Worm (Caenorhabditis elegans): ENCODE data around the gene ztf-22.
A peak's percentile ranks its signal among the peaks of the same experiment; 100 is the strongest.

The ztf-22 gene

ce11 chrII:13299166-13299805 lies 13.7 kb upstream of the ztf-22 start:
- TF ChIP-seq elt-2 (tag; optimal IDR thresholded peaks at IDR 0.05) (peak; percentile 97), lsy-12 (tag; optimal IDR thresholded peaks at IDR 0.05) (no peak), jun-1 (tag; optimal IDR thresholded peaks at IDR 0.05) (peak; percentile 25), pqm-1 (tag; optimal IDR thresholded peaks at IDR 0.05) (peak; percentile 91), pha-4 (tag; optimal IDR thresholded peaks at IDR 0.05) (peak; percentile 59), nhr-237 (tag; optimal IDR thresholded peaks at IDR 0.05) (no peak), fkh-2 (tag; optimal IDR thresholded peaks at IDR 0.05) (no peak), nfya-1 (tag; optimal IDR thresholded peaks at IDR 0.05; ENCODE audit: insufficient read depth) (peak; percentile 2)

ce11 chrII:13298534-13298933 lies 12.9 kb upstream of the ztf-22 start:
- TF ChIP-seq pqm-1 (tag; optimal IDR thresholded peaks at IDR 0.05) (peak; percentile 98), nhr-12 (tag; optimal IDR thresholded peaks at IDR 0.05) (no peak), skn-1 (tag; optimal IDR thresholded peaks at IDR 0.05) (peak; percentile 62), ama-1 (optimal IDR thresholded peaks at IDR 0.05) (peak; percentile 54), elt-3 (tag; optimal IDR thresholded peaks at IDR 0.05) (no peak), pha-4 (tag; optimal IDR thresholded peaks at IDR 0.05) (peak; percentile 38), jun-1 (tag; optimal IDR thresholded peaks at IDR 0.05) (peak; percentile 7), snpc-4 (tag; optimal IDR thresholded peaks at IDR 0.05) (peak; percentile 15), elt-2 (tag; optimal IDR thresholded peaks at IDR 0.05) (peak; percentile 99), fkh-2 (tag; optimal IDR thresholded peaks at IDR 0.05) (no peak), fos-1 (tag; optimal IDR thresholded peaks at IDR 0.05) (no peak), R02D3.7 (tag; optimal IDR thresholded peaks at IDR 0.05) (peak; percentile 7), hmg-11 (tag; optimal IDR thresholded peaks at IDR 0.05) (no peak)

ce11 chrII:13297935-13298334 lies 12.3 kb upstream of the ztf-22 start:
- TF ChIP-seq jun-1 (tag; optimal IDR thresholded peaks at IDR 0.05), result no peak
- TF ChIP-seq pqm-1 (tag; optimal IDR thresholded peaks at IDR 0.05), result no peak
- TF ChIP-seq fkh-2 (tag; optimal IDR thresholded peaks at IDR 0.05), result no peak
- TF ChIP-seq egl-5 (tag; optimal IDR thresholded peaks at IDR 0.05), result no peak
- TF ChIP-seq unc-62 (GFP tag; optimal IDR thresholded peaks at IDR 0.05), result no peak
- no peak for TF ChIP-seq daf-12 (tag; optimal IDR thresholded peaks at IDR 0.05)
- no peak for TF ChIP-seq R02D3.7 (tag; optimal IDR thresholded peaks at IDR 0.05)
- no peak for TF ChIP-seq mml-1 (tag; optimal IDR thresholded peaks at IDR 0.05)
- TF ChIP-seq snpc-4 (tag; optimal IDR thresholded peaks at IDR 0.05), result no peak
- no peak for TF ChIP-seq tbx-2 (tag; optimal IDR thresholded peaks at IDR 0.05)
- no peak for TF ChIP-seq lin-15B (tag; optimal IDR thresholded peaks at IDR 0.05)
- no peak for TF ChIP-seq fkh-10 (GFP tag; optimal IDR thresholded peaks at IDR 0.05)
- no peak for TF ChIP-seq nhr-43 (tag; optimal IDR thresholded peaks at IDR 0.05; ENCODE audit: poor library complexity, severe bottlenecking)
- no peak for TF ChIP-seq nfya-1 (tag; optimal IDR thresholded peaks at IDR 0.05; ENCODE audit: insufficient read depth)
- no peak for TF ChIP-seq ztf-4 (tag; optimal IDR thresholded peaks at IDR 0.05)
- no peak for TF ChIP-seq ama-1 (optimal IDR thresholded peaks at IDR 0.05)
- no peak for TF ChIP-seq ztf-11 (tag; optimal IDR thresholded peaks at IDR 0.05)

ce11 chrII:13297283-13297682 lies 11.7 kb upstream of the ztf-22 start:
- TF ChIP-seq unc-62 (GFP tag; optimal IDR thresholded peaks at IDR 0.05) (no peak), ama-1 (optimal IDR thresholded peaks at IDR 0.05) (no peak)

- TF ChIP-seq elt-2 (tag; optimal IDR thresholded peaks at IDR 0.05) (no peak), ceh-82 (tag; optimal IDR thresholded peaks at IDR 0.05) (no peak), nhr-11 (tag; optimal IDR thresholded peaks at IDR 0.05) (no peak), nhr-76 (tag; optimal IDR thresholded peaks at IDR 0.05) (no peak), mdl-1 (tag; optimal IDR thresholded peaks at IDR 0.05) (no peak), nhr-23 (tag; optimal IDR thresholded peaks at IDR 0.05) (peak; percentile 58), mml-1 (tag; optimal IDR thresholded peaks at IDR 0.05) (no peak)
Measured at ce11 chrII:13293502-13293901, 7.9 kb upstream of the ztf-22 start.

ce11 chrII:13292913-13293312 lies 7.3 kb upstream of the ztf-22 start:
- TF ChIP-seq lin-15B (tag; optimal IDR thresholded peaks at IDR 0.05) (no peak), eor-1 (tag; optimal IDR thresholded peaks at IDR 0.05) (no peak), nhr-76 (tag; optimal IDR thresholded peaks at IDR 0.05) (no peak), egl-5 (tag; optimal IDR thresholded peaks at IDR 0.05) (no peak), ceh-16 (tag; optimal IDR thresholded peaks at IDR 0.05) (no peak), nhr-23 (tag; optimal IDR thresholded peaks at IDR 0.05) (peak; percentile 73), nhr-237 (tag; optimal IDR thresholded peaks at IDR 0.05) (no peak), fkh-2 (tag; optimal IDR thresholded peaks at IDR 0.05) (no peak), pqm-1 (tag; optimal IDR thresholded peaks at IDR 0.05) (no peak), elt-1 (tag; optimal IDR thresholded peaks at IDR 0.05) (no peak), R02D3.7 (tag; optimal IDR thresholded peaks at IDR 0.05) (no peak), nhr-77 (tag; optimal IDR thresholded peaks at IDR 0.05) (no peak), mdl-1 (tag; optimal IDR thresholded peaks at IDR 0.05) (no peak), snpc-4 (tag; optimal IDR thresholded peaks at IDR 0.05) (no peak), egl-27 (tag; optimal IDR thresholded peaks at IDR 0.05) (no peak), ZK546.5 (tag; optimal IDR thresholded peaks at IDR 0.05) (no peak), nhr-28 (tag; optimal IDR thresholded peaks at IDR 0.05) (no peak), ama-1 (optimal IDR thresholded peaks at IDR 0.05) (no peak), tbx-2 (tag; optimal IDR thresholded peaks at IDR 0.05) (no peak), ceh-82 (tag; optimal IDR thresholded peaks at IDR 0.05) (no peak), unc-62 (GFP tag; optimal IDR thresholded peaks at IDR 0.05) (no peak), nhr-25 (tag; optimal IDR thresholded peaks at IDR 0.05) (no peak), nhr-11 (tag; optimal IDR thresholded peaks at IDR 0.05) (no peak), unc-39 (tag; optimal IDR thresholded peaks at IDR 0.05) (no peak), jun-1 (tag; optimal IDR thresholded peaks at IDR 0.05) (no peak)

Measured in whole organism, L3 larva.